Fruit fly (Drosophila melanogaster) whole organism, adult: Measurements from ENCODE around the gene deltaCOP.

ENCODE experiments used
- Clk ChIP-seq: fragments of 200-800 bp; sonication (Bioruptor generic); optimal IDR thresholded peaks from 2 replicates; lab custom pipeline; 2017; ENCODE audit warnings: missing biosample characterization, missing genetic modification characterization
- bab1 ChIP-seq: fragments of 200-800 bp; sonication (Bioruptor generic); optimal IDR thresholded peaks from 3 replicates; lab custom pipeline; 2019; ENCODE audit warnings: missing biosample characterization, mild to moderate bottlenecking, missing genetic modification characterization, moderate library complexity
- cic ChIP-seq: fragments of 200-800 bp; sonication (Bioruptor generic); optimal IDR thresholded peaks from 2 replicates; lab custom pipeline; 2017; ENCODE audit warnings: missing biosample characterization, mild to moderate bottlenecking, missing genetic modification characterization, moderate library complexity
- cnc ChIP-seq, 2 experiments: fragments of >200 bp; optimal IDR thresholded peaks; 2 replicates each; lab custom pipeline; 2017

dm6 chrX:1834702-1835376 is 26.8 kb downstream of the deltaCOP start:
- TF ChIP-seq cic (no peak), bab1 (GFP tag; lab: Kevin White, UChicago) (no peak), Clk (GFP tag; lab: Kevin White, UChicago) (no peak), cnc (optimal IDR thresholded peaks at IDR 0.05; lab: Kevin White, UChicago) (no peak)
